Worm (Caenorhabditis elegans) whole organism, midembryonic: ENCODE measurements around the gene K02E7.4.

ENCODE experiments used
- cog-1 ChIP-seq: sonication (generic microtip); optimal IDR thresholded peaks from 2 replicates; lab custom pipeline; 2016; ENCODE audit warnings: missing genetic modification characterization, missing compliant biosample characterization
- ref-1 ChIP-seq: fragments of 200-800 bp; sonication (Bioruptor generic); conservative IDR thresholded peaks from 2 replicates; pipeline ENCODE4 v1.3.6; 2022; ENCODE audit warnings: missing genetic modification reagents, missing genetic modification characterization, missing compliant biosample characterization
- ztf-23 ChIP-seq: fragments of 200-800 bp; sonication (Bioruptor generic); IDR thresholded peaks from 2 replicates; pipeline ENCODE4 v1.3.6; 2022; ENCODE audit warnings: missing genetic modification reagents, missing genetic modification characterization, missing compliant biosample characterization

ce11 chrII:1104409-1104808, 32.2 kb downstream of the K02E7.4 start, which contains the start of gene T13B5.9:
- TF ChIP-seq cog-1 (no peak), ref-1 (GFP tag; lab: Robert Waterston, UW) (no peak), ztf-23 (GFP tag; lab: Robert Waterston, UW) (no peak)
